Worm (Caenorhabditis elegans) whole organism, mixed stage, embryonic: ENCODE data around the gene srw-67.

ENCODE experiments used
- M03D4.4 ChIP-seq: sonication (generic microtip); optimal IDR thresholded peaks from 2 replicates; lab custom pipeline; 2017; ENCODE audit warnings: mild to moderate bottlenecking, missing genetic modification characterization, missing compliant biosample characterization
- bed-3 ChIP-seq: fragments of 200-800 bp; sonication (Bioruptor generic); optimal IDR thresholded peaks from 3 replicates; lab custom pipeline; 2018; ENCODE audit warnings: mild to moderate bottlenecking, missing genetic modification characterization, moderate library complexity, missing compliant biosample characterization
- blmp-1 ChIP-seq: fragments of 150-350 bp; optimal IDR thresholded peaks from 2 replicates; lab custom pipeline; 2014; ENCODE audit warnings: missing biosample characterization, missing genetic modification characterization
- ceh-39 ChIP-seq: fragments of 150-350 bp; optimal IDR thresholded peaks from 2 replicates; lab custom pipeline; 2014; ENCODE audit warnings: missing biosample characterization, missing genetic modification characterization
- ceh-43 ChIP-seq: fragments of 200-800 bp; sonication (Bioruptor generic); optimal IDR thresholded peaks from 2 replicates; lab custom pipeline; 2018; ENCODE audit warnings: mild to moderate bottlenecking, missing genetic modification characterization, moderate library complexity, missing compliant biosample characterization
- ceh-83 ChIP-seq: fragments of 200-800 bp; sonication (Bioruptor generic); optimal IDR thresholded peaks from 2 replicates; lab custom pipeline; 2018; ENCODE audit warnings: mild to moderate bottlenecking, missing genetic modification characterization, missing compliant biosample characterization
- ces-1 ChIP-seq: fragments of 150-350 bp; optimal IDR thresholded peaks from 2 replicates; lab custom pipeline; 2014; ENCODE audit warnings: missing biosample characterization, missing genetic modification reagents, missing genetic modification characterization
- cnd-1 ChIP-seq: fragments of 200-800 bp; sonication (Bioruptor generic); optimal IDR thresholded peaks from 2 replicates; lab custom pipeline; 2018; ENCODE audit warnings: mild to moderate bottlenecking, missing genetic modification characterization, missing compliant biosample characterization
- drap-1 ChIP-seq: fragments of 200-800 bp; sonication (Bioruptor generic); optimal IDR thresholded peaks from 3 replicates; lab custom pipeline; 2018; ENCODE audit warnings: mild to moderate bottlenecking, missing genetic modification characterization, missing compliant biosample characterization
- elt-1 ChIP-seq: sonication (generic microtip); optimal IDR thresholded peaks from 2 replicates; lab custom pipeline; 2017; ENCODE audit warnings: missing genetic modification characterization, mild to moderate bottlenecking, missing compliant biosample characterization, antibody characterized with exemption, moderate library complexity, borderline replicate concordance; ENCODE audit not compliant: insufficient read depth
- flh-1 ChIP-seq: fragments of 200-800 bp; sonication (Bioruptor generic); optimal IDR thresholded peaks from 2 replicates; lab custom pipeline; 2018; ENCODE audit warnings: mild to moderate bottlenecking, missing genetic modification characterization, moderate library complexity, missing compliant biosample characterization
- hlh-1 ChIP-seq: fragments of 150-350 bp; optimal IDR thresholded peaks from 2 replicates; lab custom pipeline; 2014; ENCODE audit warnings: missing biosample characterization, missing genetic modification reagents, missing genetic modification characterization
- lin-13 ChIP-seq: fragments of 150-350 bp; optimal IDR thresholded peaks from 2 replicates; lab custom pipeline; 2014; ENCODE audit warnings: missing biosample characterization, missing genetic modification characterization
- lin-32 ChIP-seq: fragments of 200-800 bp; sonication (Bioruptor generic); optimal IDR thresholded peaks from 2 replicates; lab custom pipeline; 2018; ENCODE audit warnings: mild to moderate bottlenecking, missing genetic modification characterization, missing compliant biosample characterization
- lsy-2 ChIP-seq: fragments of 150-350 bp; optimal IDR thresholded peaks from 2 replicates; lab custom pipeline; 2014; ENCODE audit warnings: missing biosample characterization, missing genetic modification characterization
- mab-5 ChIP-seq: fragments of 150-350 bp; optimal IDR thresholded peaks from 2 replicates; lab custom pipeline; 2014; ENCODE audit warnings: missing biosample characterization, missing genetic modification characterization
- mep-1 ChIP-seq: fragments of 150-350 bp; optimal IDR thresholded peaks from 2 replicates; lab custom pipeline; 2017; ENCODE audit warnings: missing biosample characterization, missing genetic modification reagents, missing genetic modification characterization, inconsistent platforms
- mls-2 ChIP-seq: sonication (generic microtip); optimal IDR thresholded peaks from 2 replicates; lab custom pipeline; 2016; ENCODE audit warnings: mild to moderate bottlenecking, missing genetic modification characterization, moderate library complexity, missing compliant biosample characterization
- nhr-12 ChIP-seq: fragments of 150-350 bp; optimal IDR thresholded peaks from 2 replicates; lab custom pipeline; 2014; ENCODE audit warnings: missing biosample characterization, missing genetic modification characterization
- nhr-2 ChIP-seq: fragments of 150-350 bp; optimal IDR thresholded peaks from 2 replicates; lab custom pipeline; 2014; ENCODE audit warnings: missing biosample characterization, missing genetic modification characterization
- nhr-237 ChIP-seq: fragments of 150-350 bp; optimal IDR thresholded peaks from 2 replicates; lab custom pipeline; 2014; ENCODE audit warnings: missing biosample characterization, missing genetic modification characterization
- nhr-28 ChIP-seq: fragments of 150-350 bp; optimal IDR thresholded peaks from 2 replicates; lab custom pipeline; 2014; ENCODE audit warnings: missing biosample characterization, missing genetic modification characterization
- nhr-76 ChIP-seq: sonication (generic microtip); optimal IDR thresholded peaks from 2 replicates; lab custom pipeline; 2017; ENCODE audit warnings: missing biosample characterization, missing genetic modification characterization
- pha-4 ChIP-seq: fragments of 150-350 bp; optimal IDR thresholded peaks from 2 replicates; lab custom pipeline; 2018; ENCODE audit warnings: missing biosample characterization, missing genetic modification reagents, missing genetic modification characterization
- sem-2 ChIP-seq: fragments of 200-800 bp; sonication (Bioruptor generic); optimal IDR thresholded peaks from 2 replicates; lab custom pipeline; 2018; ENCODE audit warnings: mild to moderate bottlenecking, missing genetic modification characterization, missing compliant biosample characterization
- snpc-4 ChIP-seq: fragments of 150-350 bp; optimal IDR thresholded peaks from 2 replicates; lab custom pipeline; 2014; ENCODE audit warnings: missing biosample characterization, missing genetic modification characterization
- sptf-1 ChIP-seq: sonication (generic microtip); optimal IDR thresholded peaks from 2 replicates; lab custom pipeline; 2017; ENCODE audit warnings: mild to moderate bottlenecking, missing genetic modification characterization, moderate library complexity, missing compliant biosample characterization
- tbx-8 ChIP-seq: fragments of 200-800 bp; sonication (Bioruptor generic); optimal IDR thresholded peaks from 2 replicates; lab custom pipeline; 2018; ENCODE audit warnings: mild to moderate bottlenecking, missing genetic modification characterization, moderate library complexity, missing compliant biosample characterization
- unc-120 ChIP-seq: sonication (generic microtip); optimal IDR thresholded peaks from 2 replicates; lab custom pipeline; 2017; ENCODE audit warnings: missing genetic modification characterization, missing compliant biosample characterization; ENCODE audit not compliant: poor library complexity, severe bottlenecking
- unc-39 ChIP-seq: fragments of 150-350 bp; optimal IDR thresholded peaks from 2 replicates; lab custom pipeline; 2014; ENCODE audit warnings: missing biosample characterization, missing genetic modification characterization
- zip-8 ChIP-seq: fragments of 150-350 bp; optimal IDR thresholded peaks from 2 replicates; lab custom pipeline; 2014; ENCODE audit warnings: missing biosample characterization, missing genetic modification characterization
- ztf-11 ChIP-seq: fragments of 150-350 bp; optimal IDR thresholded peaks from 2 replicates; lab custom pipeline; 2014; ENCODE audit warnings: missing biosample characterization, missing genetic modification characterization

Gene srw-67

DNA sequence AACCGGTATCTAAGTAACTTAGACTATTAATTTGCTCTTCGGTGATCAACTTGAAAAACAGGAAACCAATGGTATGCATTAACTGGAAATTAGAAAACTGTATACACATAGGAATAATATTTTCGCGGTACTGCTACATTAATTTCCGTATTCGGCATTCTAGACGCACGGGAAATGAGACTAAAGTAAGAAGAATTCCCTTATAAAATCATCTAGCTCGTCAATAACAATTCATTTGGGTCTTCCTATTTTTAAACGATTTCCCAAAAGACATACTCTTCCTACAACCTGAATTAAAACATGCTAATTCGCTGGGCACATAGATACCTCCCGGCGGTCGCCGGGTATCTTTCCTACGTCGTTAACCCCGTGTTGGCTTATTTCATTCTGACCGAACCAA, 15.1 kb upstream of the srw-67 start, which contains the start of gene srj-13:
Gene srj-13, plus strand, starts transcription at position 301 of the 400 bp plus-strand sequence.
- no peak for TF ChIP-seq zip-8 (tag; lab: Kevin White, UChicago)
- no peak for TF ChIP-seq cnd-1
- no peak for TF ChIP-seq flh-1 (GFP tag; lab: Kevin White, UChicago)
- TF ChIP-seq blmp-1 (tag; lab: Kevin White, UChicago): no peak
- no peak for TF ChIP-seq nhr-2 (tag; lab: Kevin White, UChicago)
- TF ChIP-seq ceh-83 (GFP tag; lab: Kevin White, UChicago): no peak
- no peak for TF ChIP-seq ztf-11 (tag; lab: Kevin White, UChicago)
- TF ChIP-seq ceh-43: no peak
- TF ChIP-seq M03D4.4: no peak
- TF ChIP-seq ceh-39 (tag; lab: Kevin White, UChicago): no peak
- TF ChIP-seq unc-120 (tag; lab: Kevin White, UChicago): no peak
- TF ChIP-seq mep-1 (tag; lab: Kevin White, UChicago): no peak
- TF ChIP-seq, all 35 proteins: peak for 0

DNA sequence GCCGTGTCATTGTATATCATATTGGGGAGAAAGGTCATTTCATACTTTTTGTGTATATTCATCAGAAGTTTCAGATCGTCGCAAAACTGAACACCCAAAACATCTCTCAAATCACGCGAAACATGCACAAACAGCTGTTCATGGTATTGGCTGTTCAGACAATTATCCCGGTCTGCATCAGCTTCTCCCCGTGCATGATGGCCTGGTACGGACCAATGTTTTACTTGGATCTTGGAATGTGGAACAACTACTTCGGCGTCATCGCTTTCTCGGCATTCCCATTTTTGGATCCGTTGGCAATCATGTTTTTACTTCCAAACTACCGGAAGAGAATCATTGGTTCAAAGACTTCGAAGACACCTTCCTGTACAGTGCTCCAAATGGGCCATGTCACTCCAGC, 14.0 kb upstream of the srw-67 start:
- TF ChIP-seq nhr-76 (tag; lab: Kevin White, UChicago) (no peak), ces-1 (GFP tag; lab: Kevin White, UChicago) (no peak), mep-1 (tag; lab: Kevin White, UChicago) (no peak), nhr-12 (tag; lab: Kevin White, UChicago) (no peak), sem-2 (GFP tag; lab: Kevin White, UChicago) (no peak)

DNA sequence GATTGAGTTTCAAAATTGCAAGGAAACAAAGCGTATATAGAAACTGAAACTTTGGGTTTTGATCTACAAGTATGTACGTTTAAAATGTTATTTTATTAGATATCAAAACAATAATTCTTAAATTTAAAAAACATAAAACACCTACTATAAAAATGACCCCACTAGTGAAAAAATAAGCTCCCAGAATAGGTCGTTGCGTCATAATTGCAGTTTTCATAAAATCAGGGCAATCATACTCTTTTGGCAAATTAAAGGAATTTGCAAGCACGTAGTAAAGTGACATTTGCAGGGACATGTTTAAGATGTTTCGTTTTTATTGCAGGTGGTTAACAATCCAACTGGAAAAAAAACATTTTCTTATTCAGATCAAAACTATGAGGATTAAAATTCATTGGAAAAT, 8.9 kb upstream of the srw-67 start, which contains the start of gene srt-6:
Gene srt-6, minus strand, starts transcription at position 295 of the 400 bp plus-strand sequence.
- TF ChIP-seq ceh-39 (tag; lab: Kevin White, UChicago): no peak
- TF ChIP-seq zip-8 (tag; lab: Kevin White, UChicago): peak; percentile 91

DNA sequence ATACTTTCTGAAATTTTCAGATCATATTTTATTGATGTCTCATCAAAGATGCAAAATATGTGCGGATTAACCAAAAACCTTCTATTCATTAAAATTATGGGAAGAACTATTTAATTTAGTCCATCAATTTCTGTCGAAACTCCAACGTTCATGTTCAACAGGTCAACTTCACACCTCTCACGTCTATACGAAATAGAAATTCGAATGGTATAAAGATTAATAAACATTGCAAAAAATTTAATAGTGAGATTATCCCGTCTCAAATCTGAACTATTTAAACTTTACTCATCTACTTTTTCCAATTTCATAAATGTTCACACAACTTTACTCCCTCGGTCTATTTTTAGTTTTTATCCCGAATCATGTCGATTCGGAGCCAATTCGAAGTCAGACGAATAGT, 7.9 kb upstream of the srw-67 start, which contains the start of gene R13D7.2:
Gene R13D7.2, plus strand, starts transcription at position 301 of the 400 bp plus-strand sequence.
- TF ChIP-seq nhr-2 (tag; lab: Kevin White, UChicago) (no peak), tbx-8 (GFP tag; lab: Kevin White, UChicago) (no peak), sptf-1 (tag; lab: Kevin White, UChicago) (no peak), ces-1 (GFP tag; lab: Kevin White, UChicago) (no peak), elt-1 (no peak), ceh-39 (tag; lab: Kevin White, UChicago) (no peak), mab-5 (tag; lab: Kevin White, UChicago) (no peak), nhr-12 (tag; lab: Kevin White, UChicago) (no peak), hlh-1 (tag; lab: Kevin White, UChicago) (no peak), lin-32 (GFP tag; lab: Kevin White, UChicago) (no peak), unc-39 (tag; lab: Kevin White, UChicago) (no peak), zip-8 (tag; lab: Kevin White, UChicago) (no peak), ceh-43 (no peak), pha-4 (tag; lab: Kevin White, UChicago) (no peak), nhr-76 (tag; lab: Kevin White, UChicago) (no peak), sem-2 (GFP tag; lab: Kevin White, UChicago) (no peak), nhr-28 (no peak), cnd-1 (no peak), blmp-1 (tag; lab: Kevin White, UChicago) (no peak)

DNA sequence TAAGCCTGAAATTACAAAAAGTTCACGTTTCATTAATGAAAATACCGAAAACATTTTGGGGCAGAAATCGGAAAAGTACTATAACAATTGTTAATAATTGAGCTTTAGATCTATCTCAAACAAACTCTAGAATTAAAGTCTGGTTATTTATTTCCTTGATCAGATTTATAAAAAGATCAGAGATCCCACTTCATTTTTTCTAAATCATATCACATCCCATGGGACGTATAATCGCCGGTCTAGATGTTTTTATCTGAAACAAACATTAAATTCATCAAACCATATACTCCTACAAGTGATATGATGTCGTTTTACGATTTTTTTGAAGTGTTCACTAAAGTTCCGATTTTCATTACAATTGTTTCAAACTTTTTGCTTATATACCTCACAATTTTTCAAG, 5.8 kb upstream of the srw-67 start, which contains the start of gene str-41:
Gene str-41, plus strand, starts transcription at position 301 of the 400 bp plus-strand sequence.
- TF ChIP-seq bed-3 (no peak), ceh-83 (GFP tag; lab: Kevin White, UChicago) (no peak), nhr-28 (no peak), ces-1 (GFP tag; lab: Kevin White, UChicago) (no peak), mab-5 (tag; lab: Kevin White, UChicago) (no peak), nhr-237 (no peak), mep-1 (tag; lab: Kevin White, UChicago) (no peak), nhr-2 (tag; lab: Kevin White, UChicago) (no peak)

DNA sequence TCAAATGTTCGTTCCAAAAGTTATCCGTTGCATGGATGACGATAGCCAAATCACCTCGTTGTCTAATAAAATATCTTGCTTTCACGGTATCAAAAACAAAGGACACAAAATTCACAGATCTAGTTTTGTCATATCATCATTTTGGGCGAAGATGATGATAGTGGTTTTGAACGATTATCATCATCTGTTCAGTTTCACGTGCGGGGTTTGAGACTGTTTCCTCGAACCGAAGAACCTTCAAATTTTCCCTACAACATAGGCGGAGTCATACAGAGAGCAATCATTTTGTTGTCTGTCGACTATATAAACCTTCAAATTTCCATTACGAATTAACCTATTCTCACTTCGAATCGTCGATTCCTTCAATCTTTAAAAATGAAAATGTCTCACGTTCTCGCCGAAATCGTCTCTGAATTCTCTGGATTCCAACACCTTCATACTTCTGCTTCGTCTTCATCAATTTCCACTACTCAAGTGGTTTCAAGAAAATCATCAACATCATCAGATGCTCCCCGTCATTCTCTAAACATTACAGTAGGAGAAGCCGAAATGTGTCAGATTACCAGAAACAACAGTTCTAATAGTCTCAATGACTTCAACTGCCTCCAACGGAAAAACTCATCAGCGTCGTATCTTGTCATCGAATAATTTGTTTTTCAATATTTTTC, 4.2 kb upstream of the srw-67 start, which contains the start of gene F18E3.11:
Gene F18E3.11, plus strand, starts transcription at position 376 of the 668 bp plus-strand sequence.
- TF ChIP-seq sptf-1 (tag; lab: Kevin White, UChicago): no peak
- no peak for TF ChIP-seq mls-2 (tag; lab: Kevin White, UChicago)
- TF ChIP-seq snpc-4 (tag; lab: Kevin White, UChicago): no peak
- no peak for TF ChIP-seq ces-1 (GFP tag; lab: Kevin White, UChicago)
- TF ChIP-seq blmp-1 (tag; lab: Kevin White, UChicago): no peak
- no peak for TF ChIP-seq zip-8 (tag; lab: Kevin White, UChicago)
- TF ChIP-seq mep-1 (tag; lab: Kevin White, UChicago): no peak
- TF ChIP-seq lsy-2: no peak
- TF ChIP-seq nhr-237: no peak
- no peak for TF ChIP-seq sem-2 (GFP tag; lab: Kevin White, UChicago)
- no peak for TF ChIP-seq ceh-39 (tag; lab: Kevin White, UChicago)
- TF ChIP-seq lin-13: no peak
- TF ChIP-seq unc-39 (tag; lab: Kevin White, UChicago): no peak
- TF ChIP-seq drap-1 (GFP tag; lab: Kevin White, UChicago): no peak
- no peak for TF ChIP-seq ceh-43
- TF ChIP-seq lin-32 (GFP tag; lab: Kevin White, UChicago): no peak
